Worm (Caenorhabditis elegans): ENCODE data around the gene cpsf-3.

DNA sequence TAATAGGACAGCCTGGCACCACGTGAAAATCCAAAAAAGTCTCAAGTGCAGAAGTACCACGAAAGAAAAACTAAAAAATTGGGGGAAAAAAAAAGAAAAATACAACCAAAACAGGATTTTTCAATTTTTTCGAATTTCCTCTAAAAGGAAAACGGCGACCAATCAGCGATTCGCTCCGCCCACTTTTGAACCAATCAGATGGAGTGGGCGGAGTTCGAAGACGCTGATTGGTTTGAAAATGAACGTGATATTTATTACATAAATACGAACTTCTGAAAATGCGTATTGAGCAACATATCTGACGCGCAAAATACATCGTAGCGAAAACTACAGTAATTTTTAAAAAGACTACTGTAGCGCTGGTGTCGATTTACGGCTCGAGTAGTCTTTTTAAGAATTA, 14.3 kb downstream of the cpsf-3 start:
- TF ChIP-seq ets-7 (tag; optimal IDR thresholded peaks at IDR 0.05) (no peak), ama-1 (optimal IDR thresholded peaks at IDR 0.05) (no peak), hmbx-1 (tag; optimal IDR thresholded peaks at IDR 0.05) (no peak), tra-4 (tag; optimal IDR thresholded peaks at IDR 0.05) (no peak), F13C5.2 (tag; optimal IDR thresholded peaks at IDR 0.05) (no peak), hmg-4 (GFP tag; optimal IDR thresholded peaks at IDR 0.05) (no peak), aly-1 (tag; optimal IDR thresholded peaks at IDR 0.05) (no peak), flt-1 (GFP tag; IDR thresholded peaks at IDR 0.05) (no peak), tbx-37 (GFP tag; conservative IDR thresholded peaks at IDR 0.05) (no peak), sea-1 (GFP tag; conservative IDR thresholded peaks at IDR 0.05) (no peak), scrt-1 (GFP tag; IDR thresholded peaks at IDR 0.05) (no peak), tbx-11 (GFP tag; IDR thresholded peaks at IDR 0.05) (no peak), pes-1 (GFP tag; IDR thresholded peaks at IDR 0.05) (no peak)
